Fruit fly (Drosophila melanogaster) whole organism, embryonic: ENCODE results near the gene Prp31.

Experiments used
- Atf3 ChIP-seq: fragments of 200-800 bp; sonication (Bioruptor generic); optimal IDR thresholded peaks from 3 replicates; lab custom pipeline; 2016; ENCODE audit warnings: missing biosample characterization, missing genetic modification characterization
- B-H2 ChIP-seq: fragments of 200-800 bp; sonication (Bioruptor generic); optimal IDR thresholded peaks from 2 replicates; lab custom pipeline; 2018; ENCODE audit warnings: missing biosample characterization, mild to moderate bottlenecking, missing genetic modification characterization
- Blimp-1 ChIP-seq: fragments of 200-800 bp; sonication (Bioruptor generic); optimal IDR thresholded peaks from 3 replicates; lab custom pipeline; 2018; ENCODE audit warnings: missing biosample characterization, missing genetic modification characterization, mild to moderate bottlenecking, moderate library complexity, missing genetic modification reagents
- CG10209 ChIP-seq: fragments of 200-800 bp; sonication (Bioruptor generic); optimal IDR thresholded peaks from 3 replicates; lab custom pipeline; 2017; ENCODE audit warnings: missing biosample characterization, mild to moderate bottlenecking, missing genetic modification characterization, missing genetic modification reagents
- CG12236 ChIP-seq: fragments of 200-800 bp; sonication (Bioruptor generic); optimal IDR thresholded peaks from 2 replicates; lab custom pipeline; 2016; ENCODE audit warnings: missing biosample characterization, missing genetic modification characterization
- CG1602 ChIP-seq: fragments of 200-800 bp; sonication (Bioruptor generic); optimal IDR thresholded peaks from 3 replicates; lab custom pipeline; 2016; ENCODE audit warnings: missing biosample characterization, missing genetic modification characterization
- CG18262 ChIP-seq: fragments of 200-800 bp; optimal IDR thresholded peaks from 3 replicates; lab custom pipeline; 2019; ENCODE audit warnings: missing biosample characterization, mild to moderate bottlenecking, missing genetic modification characterization, moderate library complexity
- CG2129 ChIP-seq: fragments of 200-800 bp; sonication (Bioruptor generic); IDR thresholded peaks from 2 replicates; pipeline ENCODE4 v1.3.6; 2022; ENCODE audit warnings: missing biosample characterization, missing genetic modification characterization; ENCODE audit not compliant: partially characterized antibody
- CG2875 ChIP-seq: fragments of 200-800 bp; sonication (Bioruptor generic); optimal IDR thresholded peaks from 2 replicates; lab custom pipeline; 2017; ENCODE audit warnings: missing biosample characterization, mild to moderate bottlenecking, missing genetic modification characterization, missing genetic modification reagents
- CG31388 ChIP-seq: fragments of 200-800 bp; sonication (Bioruptor generic); optimal IDR thresholded peaks from 2 replicates; lab custom pipeline; 2016; ENCODE audit warnings: missing biosample characterization, missing genetic modification characterization
- CG3407 ChIP-seq: fragments of 200-800 bp; sonication (Bioruptor generic); optimal IDR thresholded peaks from 2 replicates; lab custom pipeline; 2018; ENCODE audit warnings: missing biosample characterization, mild to moderate bottlenecking, missing genetic modification characterization
- CG4360 ChIP-seq: fragments of 200-800 bp; sonication (Bioruptor generic); IDR thresholded peaks from 2 replicates; pipeline ENCODE4 v1.3.6; 2022; ENCODE audit warnings: missing biosample characterization, missing genetic modification characterization
- CG4854 ChIP-seq: fragments of 200-800 bp; sonication (Bioruptor generic); optimal IDR thresholded peaks from 2 replicates; lab custom pipeline; 2016; ENCODE audit warnings: missing biosample characterization, missing genetic modification characterization, inconsistent platforms
- CG7786 ChIP-seq: fragments of 200-800 bp; sonication (Bioruptor generic); optimal IDR thresholded peaks from 2 replicates; lab custom pipeline; 2016; ENCODE audit warnings: missing biosample characterization, missing genetic modification characterization
- CG8388 ChIP-seq: fragments of 200-800 bp; sonication (Bioruptor generic); optimal IDR thresholded peaks from 2 replicates; lab custom pipeline; 2019; ENCODE audit warnings: missing biosample characterization, mild to moderate bottlenecking, missing genetic modification characterization, moderate library complexity
- CrebB ChIP-seq: fragments of 200-800 bp; sonication (Bioruptor generic); optimal IDR thresholded peaks from 3 replicates; lab custom pipeline; 2018; ENCODE audit warnings: missing biosample characterization, mild to moderate bottlenecking, missing genetic modification characterization
- Dad ChIP-seq: fragments of 200-800 bp; sonication (Bioruptor generic); optimal IDR thresholded peaks from 3 replicates; lab custom pipeline; 2016; ENCODE audit warnings: missing biosample characterization, missing genetic modification characterization
- Dref ChIP-seq: fragments of 200-800 bp; sonication (Bioruptor generic); IDR thresholded peaks from 2 replicates; pipeline ENCODE4 v1.3.6; 2022; ENCODE audit warnings: missing biosample characterization, missing genetic modification characterization
- H2.0 ChIP-seq: fragments of 200-800 bp; sonication (Bioruptor generic); IDR thresholded peaks from 2 replicates; pipeline ENCODE4 v1.3.6; 2022; ENCODE audit warnings: missing biosample characterization, missing genetic modification characterization
- Hr78 ChIP-seq, 2 experiments: fragments of 200-800 bp in 1 of 2; fragments of >200 bp in 1 of 2; sonication (Bioruptor generic) in 1 of 2; optimal IDR thresholded peaks; 2 replicates each; lab custom pipeline; 2017 to 2019; ENCODE audit warnings: missing biosample characterization in 2 of 2, missing genetic modification characterization in 2 of 2, mild to moderate bottlenecking in 1 of 2, moderate library complexity in 1 of 2
- Med ChIP-seq: fragments of 200-800 bp; sonication (Bioruptor generic); peaks from one replicate; lab custom pipeline; 2016; ENCODE audit warnings: missing biosample characterization, missing genetic modification characterization, mild to moderate bottlenecking, inconsistent platforms, moderate library complexity
- NFAT ChIP-seq: fragments of 200-800 bp; sonication (Bioruptor generic); IDR thresholded peaks from 2 replicates; pipeline ENCODE4 v1.3.6; 2022; ENCODE audit warnings: missing biosample characterization, missing genetic modification characterization
- NfI ChIP-seq: fragments of 200-800 bp; sonication (Bioruptor generic); optimal IDR thresholded peaks from 3 replicates; lab custom pipeline; 2018; ENCODE audit warnings: missing biosample characterization, mild to moderate bottlenecking, missing genetic modification characterization, moderate library complexity
- Oaz ChIP-seq: fragments of 200-800 bp; sonication (Bioruptor generic); IDR thresholded peaks from 2 replicates; pipeline ENCODE4 v1.3.6; 2022; ENCODE audit warnings: missing biosample characterization, missing genetic modification characterization
- Ravus ChIP-seq: fragments of 200-800 bp; sonication (Bioruptor generic); IDR thresholded peaks from 2 replicates; pipeline ENCODE4 v1.3.6; 2022; ENCODE audit warnings: missing biosample characterization, missing genetic modification characterization
- Scr ChIP-seq: fragments of 200-800 bp; sonication (Bioruptor generic); IDR thresholded peaks from 2 replicates; pipeline ENCODE4 v1.3.6; 2022; ENCODE audit warnings: missing biosample characterization, missing genetic modification characterization; ENCODE audit not compliant: partially characterized antibody
- Xrp1 ChIP-seq: fragments of 200-800 bp; sonication (Bioruptor generic); IDR thresholded peaks from 2 replicates; pipeline ENCODE4 v1.3.6; 2022; ENCODE audit warnings: missing biosample characterization, missing genetic modification characterization
- aop ChIP-seq: fragments of 200-800 bp; sonication (Bioruptor generic); IDR thresholded peaks from 2 replicates; pipeline ENCODE4 v1.3.6; 2022; ENCODE audit warnings: missing biosample characterization, missing genetic modification characterization
- ash1 ChIP-seq: fragments of 200-800 bp; sonication (Bioruptor generic); optimal IDR thresholded peaks from 2 replicates; lab custom pipeline; 2018; ENCODE audit warnings: missing biosample characterization, mild to moderate bottlenecking, missing genetic modification characterization
- bbx ChIP-seq: fragments of 200-800 bp; sonication (Bioruptor generic); IDR thresholded peaks from 2 replicates; pipeline ENCODE4 v1.3.6; 2022; ENCODE audit warnings: missing biosample characterization, missing genetic modification characterization; ENCODE audit not compliant: partially characterized antibody
- cad ChIP-seq: fragments of >200 bp; optimal IDR thresholded peaks from 2 replicates; lab custom pipeline; 2017; ENCODE audit warnings: missing biosample characterization, missing genetic modification characterization
- chn ChIP-seq: fragments of 200-800 bp; sonication (Bioruptor generic); optimal IDR thresholded peaks from 2 replicates; lab custom pipeline; 2016; ENCODE audit warnings: missing biosample characterization, missing genetic modification characterization
- en ChIP-seq: fragments of 200-800 bp; sonication (Bioruptor generic); optimal IDR thresholded peaks from 2 replicates; lab custom pipeline; 2016; ENCODE audit warnings: missing biosample characterization, missing genetic modification characterization
- gcm2 ChIP-seq: fragments of 200-800 bp; sonication (Bioruptor generic); optimal IDR thresholded peaks from 2 replicates; lab custom pipeline; 2016; ENCODE audit warnings: missing biosample characterization, missing genetic modification characterization
- grau ChIP-seq: fragments of 200-800 bp; optimal IDR thresholded peaks from 3 replicates; lab custom pipeline; 2019; ENCODE audit warnings: missing biosample characterization, mild to moderate bottlenecking, missing genetic modification characterization, moderate library complexity
- gsb-n ChIP-seq: fragments of 200-800 bp; sonication (Bioruptor generic); optimal IDR thresholded peaks from 3 replicates; lab custom pipeline; 2018; ENCODE audit warnings: missing biosample characterization, mild to moderate bottlenecking, missing genetic modification characterization
- jigr1 ChIP-seq: fragments of 200-800 bp; sonication (Bioruptor generic); IDR thresholded peaks from 3 replicates; pipeline ENCODE4 v1.3.6; 2022; ENCODE audit warnings: missing biosample characterization, missing genetic modification characterization
- jing ChIP-seq: fragments of 200-800 bp; sonication (Bioruptor generic); optimal IDR thresholded peaks from 2 replicates; lab custom pipeline; 2018; ENCODE audit warnings: missing biosample characterization, mild to moderate bottlenecking, missing genetic modification characterization
- lmd ChIP-seq: fragments of 200-800 bp; sonication (Bioruptor generic); IDR thresholded peaks from 2 replicates; pipeline ENCODE4 v1.3.6; 2022; ENCODE audit warnings: missing biosample characterization, missing genetic modification characterization
- mam ChIP-seq: fragments of 200-800 bp; sonication (Bioruptor generic); optimal IDR thresholded peaks from 3 replicates; lab custom pipeline; 2016; ENCODE audit warnings: missing biosample characterization, missing genetic modification characterization
- org-1 ChIP-seq: fragments of 200-800 bp; sonication (Bioruptor generic); optimal IDR thresholded peaks from 2 replicates; lab custom pipeline; 2017; ENCODE audit warnings: missing biosample characterization, missing genetic modification characterization
- pan ChIP-seq, 4 experiments: fragments of >200 bp in 3 of 4; fragments of 200-800 bp in 1 of 4; sonication (Bioruptor generic) in 1 of 4; optimal IDR thresholded peaks in 3 of 4; IDR thresholded peaks in 1 of 4; 2 replicates each; pipeline versions ENCODE4 v1.3.6 to Lab custom; 2017 to 2022; ENCODE audit warnings: missing biosample characterization in 2 of 4, missing genetic modification characterization in 2 of 4, mixed read lengths in 1 of 4
- sim ChIP-seq: fragments of 200-800 bp; sonication (Bioruptor generic); IDR thresholded peaks from 2 replicates; pipeline ENCODE4 v1.3.6; 2022; ENCODE audit warnings: missing biosample characterization, missing genetic modification characterization
- sug ChIP-seq: fragments of 200-800 bp; optimal IDR thresholded peaks from 2 replicates; lab custom pipeline; 2019; ENCODE audit warnings: missing biosample characterization, mild to moderate bottlenecking, missing genetic modification characterization, moderate library complexity
- tll ChIP-seq, 2 experiments: fragments of 200-800 bp in 1 of 2; fragments of >200 bp in 1 of 2; sonication (Bioruptor generic) in 1 of 2; optimal IDR thresholded peaks; 2 replicates each; lab custom pipeline; 2017 to 2019; ENCODE audit warnings: missing biosample characterization in 2 of 2, missing genetic modification characterization in 2 of 2, mild to moderate bottlenecking in 1 of 2, moderate library complexity in 1 of 2
- vfl ChIP-seq: fragments of 200-800 bp; sonication (Bioruptor generic); optimal IDR thresholded peaks from 2 replicates; lab custom pipeline; 2016; ENCODE audit warnings: missing biosample characterization, missing genetic modification characterization
- z ChIP-seq: fragments of 200-800 bp; sonication (Bioruptor generic); IDR thresholded peaks from 3 replicates; pipeline ENCODE4 v1.3.6; 2022; ENCODE audit warnings: missing biosample characterization, missing genetic modification characterization
- zf30C ChIP-seq: fragments of 200-800 bp; sonication (Bioruptor generic); optimal IDR thresholded peaks from 3 replicates; lab custom pipeline; 2018; ENCODE audit warnings: missing biosample characterization, mild to moderate bottlenecking, missing genetic modification characterization

Prp31 gene

DNA sequence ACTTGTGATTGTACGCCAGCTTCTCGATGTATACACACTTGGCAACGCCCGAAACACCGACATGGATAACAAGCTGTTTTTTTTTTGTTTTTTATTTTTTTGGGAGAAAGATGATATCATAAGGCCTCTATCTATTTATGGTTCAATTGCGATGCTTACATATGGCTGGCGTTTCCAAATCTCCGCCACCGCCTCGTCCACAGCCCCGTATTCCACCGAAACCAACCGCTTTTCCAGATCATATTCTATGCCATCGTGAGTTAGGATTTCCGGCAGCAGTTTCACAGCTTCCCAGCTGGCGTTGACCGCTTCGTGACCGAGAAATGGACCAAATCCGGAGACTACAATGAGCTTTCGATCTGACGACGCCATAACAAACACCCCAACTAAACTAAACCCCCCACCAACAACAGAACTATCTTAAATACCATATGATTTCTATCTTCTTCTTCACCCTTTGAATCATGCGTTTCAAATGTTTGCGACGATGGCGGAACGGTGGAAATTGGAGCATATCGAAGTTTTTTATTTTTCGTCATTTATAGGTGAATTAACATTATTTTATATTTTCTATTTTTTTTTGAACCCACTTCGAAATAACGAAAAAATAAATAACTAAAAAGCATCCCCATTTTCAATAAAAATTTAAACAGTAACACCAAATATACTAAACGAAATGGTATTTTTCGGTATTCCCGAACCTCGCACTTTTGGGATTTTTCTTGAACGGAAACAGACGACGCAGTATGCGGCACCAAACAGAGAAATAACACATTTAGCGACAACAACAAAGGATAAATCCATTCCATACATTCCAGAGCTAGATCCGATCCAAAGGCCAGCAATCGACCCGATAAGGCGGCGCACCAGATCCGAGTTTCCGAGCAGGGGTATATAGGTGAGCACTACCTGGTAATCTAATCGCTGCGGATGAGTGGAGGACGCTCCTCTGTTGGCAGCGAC lies 15.0 kb upstream of the Prp31 start, which contains the start of the genes CG32147 and Pex3 (continued):
- TF ChIP-seq grau (tag; lab: Kevin White, UChicago) (no peak), CG8388 (GFP tag; lab: Kevin White, UChicago) (no peak), zf30C (GFP tag; lab: Kevin White, UChicago) (no peak), CG31388 (no peak), pan (optimal IDR thresholded peaks at IDR 0.05; lab: Kevin White, UChicago) (no peak), pan (GFP tag; optimal IDR thresholded peaks at IDR 0.05 in 1 of 2, IDR thresholded peaks at IDR 0.05 in 1 of 2) (no peak), CG1602 (no peak), ash1 (GFP tag; lab: Kevin White, UChicago) (no peak), Atf3 (no peak), org-1 (no peak), H2.0 (GFP tag; lab: Robert Waterston, UW) (no peak), cad (GFP tag; lab: Kevin White, UChicago) (no peak), mam (GFP tag; lab: Kevin White, UChicago) (no peak), Blimp-1 (GFP tag; lab: Kevin White, UChicago) (no peak), jing (no peak), CrebB (tag; lab: Kevin White, UChicago) (no peak), NfI (GFP tag; lab: Kevin White, UChicago) (no peak), z (no peak), CG2129 (GFP tag; lab: Robert Waterston, UW) (no peak), Ravus (no peak), lmd (GFP tag; lab: Robert Waterston, UW) (no peak), vfl (GFP tag; lab: Kevin White, UChicago) (no peak), chn (GFP tag; lab: Kevin White, UChicago) (no peak), CG10209 (GFP tag; lab: Kevin White, UChicago) (no peak), NFAT (GFP tag; lab: Robert Waterston, UW) (no peak), sim (GFP tag; lab: Robert Waterston, UW) (no peak), Hr78 (GFP tag; optimal IDR thresholded peaks at IDR 0.05; lab: Kevin White, UChicago) (peak in 1 of 2 experiments; percentile 37), CG2875 (peak; percentile 2), Scr (GFP tag; lab: Robert Waterston, UW) (no peak; the same call in 1 of the 2 replicates), CG7786 (no peak), gcm2 (GFP tag; lab: Kevin White, UChicago) (no peak), CG4360 (GFP tag; lab: Robert Waterston, UW) (peak; percentile 77), en (no peak), gsb-n (peak; percentile 27), CG12236 (GFP tag; lab: Kevin White, UChicago) (no peak), jigr1 (GFP tag; lab: Robert Waterston, UW) (no peak), CG4854 (GFP tag; lab: Kevin White, UChicago) (no peak), CG18262 (peak; percentile 22), aop (GFP tag; lab: Robert Waterston, UW) (no peak), bbx (GFP tag; lab: Robert Waterston, UW) (no peak), tll (GFP tag; optimal IDR thresholded peaks at IDR 0.05; lab: Kevin White, UChicago) (no peak), Dref (GFP tag; lab: Robert Waterston, UW) (no peak), Med (GFP tag; lab: Kevin White, UChicago) (peak; percentile 80), sug (tag; lab: Kevin White, UChicago) (peak; percentile 92), Xrp1 (no peak), Dad (GFP tag; lab: Kevin White, UChicago) (no peak), Oaz (GFP tag; lab: Robert Waterston, UW) (no peak), CG3407 (GFP tag; lab: Kevin White, UChicago) (no peak), B-H2 (GFP tag; lab: Kevin White, UChicago) (no peak)
